Fruit fly (Drosophila melanogaster) whole organism, prepupa: ENCODE data around the gene Rpn9.

Experiments
- CG15336 ChIP-seq: fragments of 200-800 bp; sonication (Bioruptor generic); IDR thresholded peaks from 2 replicates; pipeline ENCODE4 v1.3.6; 2022; ENCODE audit warnings: missing biosample characterization, missing genetic modification characterization
- CG1621 ChIP-seq: fragments of 200-800 bp; sonication (Bioruptor generic); optimal IDR thresholded peaks from 3 replicates; lab custom pipeline; 2018; ENCODE audit warnings: missing biosample characterization, mild to moderate bottlenecking, missing genetic modification characterization
- CG16779 ChIP-seq: fragments of 200-800 bp; sonication (Bioruptor generic); optimal IDR thresholded peaks from 3 replicates; lab custom pipeline; 2017; ENCODE audit warnings: missing biosample characterization, mild to moderate bottlenecking, missing genetic modification characterization
- CG6792 ChIP-seq: fragments of 200-800 bp; sonication (Bioruptor generic); optimal IDR thresholded peaks from 3 replicates; lab custom pipeline; 2016; ENCODE audit warnings: missing biosample characterization, missing genetic modification characterization
- Eip93F ChIP-seq: fragments of 200-800 bp; sonication (Bioruptor generic); optimal IDR thresholded peaks from 2 replicates; lab custom pipeline; 2016; ENCODE audit warnings: missing biosample characterization, mild to moderate bottlenecking, missing genetic modification characterization
- Gug ChIP-seq: fragments of 200-800 bp; sonication (Bioruptor generic); IDR thresholded peaks from 2 replicates; pipeline ENCODE4 v1.3.6; 2022; ENCODE audit warnings: missing biosample characterization, missing genetic modification characterization
- Met ChIP-seq: fragments of 200-800 bp; sonication (Bioruptor generic); optimal IDR thresholded peaks from 3 replicates; lab custom pipeline; 2016; ENCODE audit warnings: missing biosample characterization, missing genetic modification characterization
- Sox102F ChIP-seq: fragments of 200-800 bp; sonication (Bioruptor generic); optimal IDR thresholded peaks from 2 replicates; lab custom pipeline; 2016; ENCODE audit warnings: missing biosample characterization, mild to moderate bottlenecking, missing genetic modification characterization
- achi ChIP-seq: fragments of 200-800 bp; sonication (Bioruptor generic); optimal IDR thresholded peaks from 3 replicates; lab custom pipeline; 2016; ENCODE audit warnings: missing biosample characterization, missing genetic modification characterization
- dsx ChIP-seq: fragments of 200-800 bp; optimal IDR thresholded peaks from 3 replicates; lab custom pipeline; 2019; ENCODE audit warnings: missing biosample characterization, mild to moderate bottlenecking, missing genetic modification characterization, moderate library complexity; ENCODE audit not compliant: poor library complexity, severe bottlenecking
- eg ChIP-seq: fragments of 200-800 bp; sonication (Bioruptor generic); IDR thresholded peaks from 3 replicates; pipeline ENCODE4 v1.3.6; 2022; ENCODE audit warnings: missing biosample characterization, missing genetic modification characterization
- ss ChIP-seq, 2 experiments: fragments of 200-800 bp; sonication (Bioruptor generic); optimal IDR thresholded peaks; 2 replicates in 1 of 2; 3 replicates in 1 of 2; lab custom pipeline; 2017 to 2018; ENCODE audit warnings: mild to moderate bottlenecking in 2 of 2, missing biosample characterization in 2 of 2, missing genetic modification characterization in 2 of 2, moderate library complexity in 1 of 2
- topi ChIP-seq: fragments of 200-800 bp; sonication (Bioruptor generic); optimal IDR thresholded peaks from 3 replicates; lab custom pipeline; 2016; ENCODE audit warnings: missing biosample characterization, missing genetic modification characterization

DNA sequence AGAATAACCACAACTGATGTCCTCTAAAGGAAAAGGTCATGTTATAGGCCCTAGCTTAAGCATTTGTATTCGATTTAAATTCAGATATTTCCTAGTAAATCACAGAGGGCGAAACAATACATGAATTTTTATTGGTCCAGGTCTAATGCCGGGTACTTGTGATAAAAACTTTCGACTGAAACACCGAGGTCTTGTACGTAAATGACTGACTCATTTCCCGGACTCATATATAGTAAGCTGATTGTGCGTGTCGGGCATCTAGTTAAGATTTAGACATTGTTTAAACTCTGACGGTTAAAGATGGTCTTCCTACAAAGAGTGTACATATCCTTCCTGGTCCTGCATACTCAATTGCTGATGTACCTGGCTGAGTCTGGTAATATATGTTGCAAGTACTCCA, 51.1 kb downstream of the Rpn9 start, which contains the start of gene CG16710:
- TF ChIP-seq CG15336 (GFP tag; lab: Robert Waterston, UW) (no peak), CG6792 (GFP tag; lab: Kevin White, UChicago) (no peak), CG1621 (tag; lab: Kevin White, UChicago) (no peak), achi (no peak), Met (GFP tag; lab: Kevin White, UChicago) (no peak), Sox102F (GFP tag; lab: Kevin White, UChicago) (no peak), Eip93F (GFP tag; lab: Kevin White, UChicago) (no peak), CG16779 (tag; lab: Kevin White, UChicago) (no peak), ss (GFP tag; optimal IDR thresholded peaks at IDR 0.05; lab: Kevin White, UChicago) (no peak), Gug (GFP tag; lab: Robert Waterston, UW) (no peak), eg (GFP tag; lab: Robert Waterston, UW) (no peak), topi (GFP tag; lab: Kevin White, UChicago) (no peak), dsx (GFP tag; lab: Kevin White, UChicago) (no peak)
